Fruit fly (Drosophila melanogaster) whole organism: ENCODE measurements around the gene CG14455.

Experiments used
- CG8478 ChIP-seq: fragments of >200 bp; optimal IDR thresholded peaks from 2 replicates; lab custom pipeline; 2018; ENCODE audit warnings: inconsistent platforms
- Dll ChIP-seq: fragments of >200 bp; optimal IDR thresholded peaks from 2 replicates; lab custom pipeline; 2017
- psq ChIP-seq: fragments of >200 bp; optimal IDR thresholded peaks from 2 replicates; lab custom pipeline; 2017
- usp ChIP-seq: fragments of >200 bp; optimal IDR thresholded peaks from 2 replicates; lab custom pipeline; 2017; ENCODE audit warnings: missing biosample characterization, missing genetic modification characterization, mixed read lengths

DNA sequence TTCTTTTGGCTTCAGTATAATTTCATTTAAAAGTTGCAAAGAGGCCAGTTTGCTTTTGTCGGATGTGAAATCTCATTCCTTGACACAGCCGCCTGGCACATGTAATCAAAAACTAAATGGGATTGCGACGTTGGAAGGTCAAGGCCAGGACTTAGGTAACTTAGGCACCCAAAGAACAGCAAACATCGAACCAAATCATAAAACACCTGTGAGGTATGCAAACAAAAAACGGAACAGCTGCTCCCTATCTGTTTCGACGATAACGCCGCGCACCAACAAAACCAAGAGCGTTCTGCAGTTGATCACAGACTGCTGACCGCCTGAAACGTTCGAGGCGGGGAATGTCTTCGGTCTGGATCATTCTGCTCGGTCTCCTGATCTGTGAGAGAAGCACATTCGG, 12.2 kb upstream of the CG14455 start, which contains the start of gene CG45116:
- TF ChIP-seq CG8478 (no peak), Dll (lab: Kevin White, UChicago) (no peak), psq (lab: Kevin White, UChicago) (no peak), usp (GFP tag; lab: Kevin White, UChicago) (no peak)
